Worm (Caenorhabditis elegans) whole organism, midembryonic: ENCODE data around the gene K09A11.1.

ENCODE experiments used
- T22C8.4 ChIP-seq: fragments of 200-800 bp; sonication (Bioruptor generic); IDR thresholded peaks from 2 replicates; pipeline ENCODE4 v1.3.6; 2022; ENCODE audit warnings: missing genetic modification characterization, missing compliant biosample characterization
- cog-1 ChIP-seq: sonication (generic microtip); optimal IDR thresholded peaks from 2 replicates; lab custom pipeline; 2016; ENCODE audit warnings: missing genetic modification characterization, missing compliant biosample characterization
- flt-1 ChIP-seq: fragments of 200-800 bp; sonication (Bioruptor generic); IDR thresholded peaks from 2 replicates; pipeline ENCODE4 v1.3.6; 2022; ENCODE audit warnings: missing genetic modification characterization, missing compliant biosample characterization
- klf-2 ChIP-seq: fragments of 200-800 bp; sonication (Bioruptor generic); conservative IDR thresholded peaks from 2 replicates; pipeline ENCODE4 v1.3.6; 2022; ENCODE audit warnings: missing genetic modification reagents, missing genetic modification characterization, missing compliant biosample characterization
- med-1 ChIP-seq: sonication (generic microtip); optimal IDR thresholded peaks from 2 replicates; lab custom pipeline; 2017; ENCODE audit warnings: missing genetic modification characterization, mild to moderate bottlenecking, missing compliant biosample characterization, antibody characterized with exemption, missing genetic modification reagents; ENCODE audit not compliant: insufficient read depth
- ref-1 ChIP-seq: fragments of 200-800 bp; sonication (Bioruptor generic); conservative IDR thresholded peaks from 2 replicates; pipeline ENCODE4 v1.3.6; 2022; ENCODE audit warnings: missing genetic modification reagents, missing genetic modification characterization, missing compliant biosample characterization
- tab-1 ChIP-seq: fragments of 200-800 bp; sonication (Bioruptor generic); IDR thresholded peaks from 2 replicates; pipeline ENCODE4 v1.3.6; 2022; ENCODE audit warnings: missing genetic modification characterization, missing compliant biosample characterization
- ztf-23 ChIP-seq: fragments of 200-800 bp; sonication (Bioruptor generic); IDR thresholded peaks from 2 replicates; pipeline ENCODE4 v1.3.6; 2022; ENCODE audit warnings: missing genetic modification reagents, missing genetic modification characterization, missing compliant biosample characterization
- ztf-29 ChIP-seq: fragments of 200-800 bp; sonication (Bioruptor generic); IDR thresholded peaks from 2 replicates; pipeline ENCODE4 v1.3.6; 2022; ENCODE audit warnings: missing genetic modification reagents, missing genetic modification characterization, missing compliant biosample characterization

The K09A11.1 gene

ce11 chrX:13264550-13264949 is 2.3 kb downstream of the K09A11.1 start:
- TF ChIP-seq tab-1 (GFP tag; lab: Robert Waterston, UW) = peak; percentile 92
- peak; percentile 89 for TF ChIP-seq T22C8.4 (GFP tag; lab: Robert Waterston, UW)
- peak; percentile 44 for TF ChIP-seq cog-1
- peak; percentile 28 for TF ChIP-seq med-1 (GFP tag; lab: Kevin White, UChicago)
- peak; percentile 92 for TF ChIP-seq flt-1 (GFP tag; lab: Robert Waterston, UW)
- TF ChIP-seq ztf-29 (GFP tag; lab: Robert Waterston, UW) = peak; percentile 88
- TF ChIP-seq ztf-23 (GFP tag; lab: Robert Waterston, UW) = peak; percentile 94
- TF ChIP-seq ref-1 (GFP tag; lab: Robert Waterston, UW) = peak; percentile 77
- peak; percentile 90 for TF ChIP-seq klf-2 (GFP tag; lab: Robert Waterston, UW)

ce11 chrX:13267230-13267629 is 4.9 kb downstream of the K09A11.1 start, which contains the start of gene cyp-14A1:
cyp-14A1 (minus strand) TSS chrX:13267355.
- TF ChIP-seq klf-2 (GFP tag; lab: Robert Waterston, UW) = no peak
- no peak for TF ChIP-seq cog-1
- TF ChIP-seq ztf-23 (GFP tag; lab: Robert Waterston, UW) = no peak
- no peak for TF ChIP-seq T22C8.4 (GFP tag; lab: Robert Waterston, UW)
- TF ChIP-seq tab-1 (GFP tag; lab: Robert Waterston, UW) = no peak
- TF ChIP-seq ref-1 (GFP tag; lab: Robert Waterston, UW) = no peak
- TF ChIP-seq ztf-29 (GFP tag; lab: Robert Waterston, UW) = no peak
- no peak for TF ChIP-seq flt-1 (GFP tag; lab: Robert Waterston, UW)
- no peak for TF ChIP-seq med-1 (GFP tag; lab: Kevin White, UChicago)

ce11 chrX:13269586-13269985 is 7.3 kb downstream of the K09A11.1 start, which contains the start of gene cyp-14A2:
cyp-14A2 (minus strand) TSS chrX:13269686.
- no peak for TF ChIP-seq ztf-29 (GFP tag; lab: Robert Waterston, UW)
- TF ChIP-seq ref-1 (GFP tag; lab: Robert Waterston, UW) = no peak
- TF ChIP-seq flt-1 (GFP tag; lab: Robert Waterston, UW) = no peak
- TF ChIP-seq cog-1 = no peak
- TF ChIP-seq tab-1 (GFP tag; lab: Robert Waterston, UW) = no peak
- TF ChIP-seq ztf-23 (GFP tag; lab: Robert Waterston, UW) = no peak

ce11 chrX:13274102-13274501 is 11.8 kb downstream of the K09A11.1 start, which contains the start of gene cyp-14A3:
cyp-14A3 (minus strand) TSS chrX:13274202.
- no peak for TF ChIP-seq med-1 (GFP tag; lab: Kevin White, UChicago)
- no peak for TF ChIP-seq cog-1
- no peak for TF ChIP-seq ztf-23 (GFP tag; lab: Robert Waterston, UW)
- no peak for TF ChIP-seq T22C8.4 (GFP tag; lab: Robert Waterston, UW)
- no peak for TF ChIP-seq ztf-29 (GFP tag; lab: Robert Waterston, UW)
- TF ChIP-seq ref-1 (GFP tag; lab: Robert Waterston, UW) = no peak
- TF ChIP-seq klf-2 (GFP tag; lab: Robert Waterston, UW) = no peak
- no peak for TF ChIP-seq tab-1 (GFP tag; lab: Robert Waterston, UW)
- no peak for TF ChIP-seq flt-1 (GFP tag; lab: Robert Waterston, UW)

- TF ChIP-seq T22C8.4 (GFP tag; lab: Robert Waterston, UW) (no peak), cog-1 (no peak), flt-1 (GFP tag; lab: Robert Waterston, UW) (no peak), klf-2 (GFP tag; lab: Robert Waterston, UW) (no peak), ref-1 (GFP tag; lab: Robert Waterston, UW) (no peak), tab-1 (GFP tag; lab: Robert Waterston, UW) (no peak), ztf-29 (GFP tag; lab: Robert Waterston, UW) (no peak), ztf-23 (GFP tag; lab: Robert Waterston, UW) (no peak), med-1 (GFP tag; lab: Kevin White, UChicago) (no peak)
These were observed 16.6 kb downstream of the K09A11.1 start, which contains the start of gene phf-33 for ce11 chrX:13278876-13279275. phf-33 (minus strand) TSS chrX:13278976.

- TF ChIP-seq ztf-23 (GFP tag; lab: Robert Waterston, UW) = no peak
- TF ChIP-seq med-1 (GFP tag; lab: Kevin White, UChicago) = no peak
- TF ChIP-seq flt-1 (GFP tag; lab: Robert Waterston, UW) = peak; percentile 53; the same call in 1 of the 2 replicates
These were observed 21.2 kb downstream of the K09A11.1 start for ce11 chrX:13283462-13283861.

ce11 chrX:13284091-13284490 is 21.8 kb downstream of the K09A11.1 start, which contains the start of gene cyp-14A4:
cyp-14A4 (minus strand) TSS chrX:13284197.
- TF ChIP-seq cog-1 (no peak), ztf-29 (GFP tag; lab: Robert Waterston, UW) (no peak), tab-1 (GFP tag; lab: Robert Waterston, UW) (no peak), ref-1 (GFP tag; lab: Robert Waterston, UW) (no peak), flt-1 (GFP tag; lab: Robert Waterston, UW) (no peak), ztf-23 (GFP tag; lab: Robert Waterston, UW) (no peak), klf-2 (GFP tag; lab: Robert Waterston, UW) (no peak), T22C8.4 (GFP tag; lab: Robert Waterston, UW) (no peak), med-1 (GFP tag; lab: Kevin White, UChicago) (no peak)

- TF ChIP-seq ztf-29 (GFP tag; lab: Robert Waterston, UW) (no peak), flt-1 (GFP tag; lab: Robert Waterston, UW) (0 out of 2 replicates have a peak, but pooled peaks have one; percentile 45)
These were observed 22.3 kb downstream of the K09A11.1 start for ce11 chrX:13284618-13285017.

ce11 chrX:13286533-13286932 is 24.2 kb downstream of the K09A11.1 start, which contains the start of gene R04D3.2:
R04D3.2 (minus strand) TSS chrX:13286633.
- TF ChIP-seq med-1 (GFP tag; lab: Kevin White, UChicago) (no peak), T22C8.4 (GFP tag; lab: Robert Waterston, UW) (no peak), flt-1 (GFP tag; lab: Robert Waterston, UW) (no peak), klf-2 (GFP tag; lab: Robert Waterston, UW) (no peak), ztf-29 (GFP tag; lab: Robert Waterston, UW) (no peak), ref-1 (GFP tag; lab: Robert Waterston, UW) (no peak), ztf-23 (GFP tag; lab: Robert Waterston, UW) (no peak), cog-1 (no peak), tab-1 (GFP tag; lab: Robert Waterston, UW) (no peak)
